Fruit fly (Drosophila melanogaster) whole organism, embryonic: Measurements from ENCODE around the gene CG15764.

ENCODE experiments used
- Adf1 ChIP-seq: fragments of 200-800 bp; sonication (Bioruptor generic); IDR thresholded peaks from 2 replicates; pipeline ENCODE4 v1.3.6; 2022; ENCODE audit warnings: missing biosample characterization, missing genetic modification characterization
- Bteb2 ChIP-seq: fragments of 200-800 bp; sonication (Bioruptor generic); optimal IDR thresholded peaks from 2 replicates; lab custom pipeline; 2016; ENCODE audit warnings: missing biosample characterization, missing genetic modification characterization
- CG10543 ChIP-seq: fragments of 200-800 bp; sonication (Bioruptor generic); optimal IDR thresholded peaks from 3 replicates; lab custom pipeline; 2017; ENCODE audit warnings: missing biosample characterization, mild to moderate bottlenecking, missing genetic modification characterization, moderate library complexity
- CG10565 ChIP-seq: fragments of 200-800 bp; sonication (Bioruptor generic); optimal IDR thresholded peaks from 3 replicates; lab custom pipeline; 2016; ENCODE audit warnings: missing biosample characterization, mild to moderate bottlenecking, missing genetic modification characterization
- CG11247 ChIP-seq: fragments of 200-800 bp; sonication (Bioruptor generic); IDR thresholded peaks from 2 replicates; pipeline ENCODE4 v1.3.6; 2022; ENCODE audit warnings: missing biosample characterization, missing genetic modification characterization
- CG12104 ChIP-seq: fragments of 200-800 bp; sonication (Bioruptor generic); optimal IDR thresholded peaks from 3 replicates; lab custom pipeline; 2016; ENCODE audit warnings: missing biosample characterization, missing genetic modification characterization
- CG15011 ChIP-seq: fragments of 200-800 bp; sonication (Bioruptor generic); optimal IDR thresholded peaks from 3 replicates; lab custom pipeline; 2018; ENCODE audit warnings: missing biosample characterization, mild to moderate bottlenecking, missing genetic modification characterization
- CG15269 ChIP-seq: fragments of 200-800 bp; sonication (Bioruptor generic); optimal IDR thresholded peaks from 2 replicates; lab custom pipeline; 2018; ENCODE audit warnings: missing biosample characterization, mild to moderate bottlenecking, missing genetic modification characterization, moderate library complexity
- CG1603 ChIP-seq: fragments of 200-800 bp; sonication (Bioruptor generic); optimal IDR thresholded peaks from 2 replicates; lab custom pipeline; 2019; ENCODE audit warnings: missing biosample characterization, mild to moderate bottlenecking, missing genetic modification characterization, moderate library complexity
- CG17328 ChIP-seq: fragments of 200-800 bp; sonication (Bioruptor generic); IDR thresholded peaks from 2 replicates; pipeline ENCODE4 v1.3.6; 2022; ENCODE audit warnings: missing biosample characterization, missing genetic modification characterization
- CG18011 ChIP-seq: fragments of 200-800 bp; sonication (Bioruptor generic); optimal IDR thresholded peaks from 2 replicates; lab custom pipeline; 2017; ENCODE audit warnings: missing biosample characterization, missing genetic modification characterization, mild to moderate bottlenecking, moderate library complexity, missing genotype
- CG18262 ChIP-seq: fragments of 200-800 bp; optimal IDR thresholded peaks from 3 replicates; lab custom pipeline; 2019; ENCODE audit warnings: missing biosample characterization, mild to moderate bottlenecking, missing genetic modification characterization, moderate library complexity
- CG33557 ChIP-seq: fragments of 200-800 bp; sonication (Bioruptor generic); optimal IDR thresholded peaks from 2 replicates; lab custom pipeline; 2019; ENCODE audit warnings: missing biosample characterization, mild to moderate bottlenecking, missing genetic modification characterization, moderate library complexity
- CG6272 ChIP-seq: fragments of 200-800 bp; sonication (Bioruptor generic); IDR thresholded peaks from 2 replicates; pipeline ENCODE4 v1.3.6; 2022; ENCODE audit warnings: missing biosample characterization, missing genetic modification characterization
- CG6689 ChIP-seq: fragments of 200-800 bp; sonication (Bioruptor generic); IDR thresholded peaks from 2 replicates; pipeline ENCODE4 v1.3.6; 2022; ENCODE audit warnings: missing biosample characterization, missing genetic modification characterization
- CG6813 ChIP-seq: fragments of 200-800 bp; sonication (Bioruptor generic); optimal IDR thresholded peaks from 2 replicates; lab custom pipeline; 2017; ENCODE audit warnings: missing biosample characterization, missing genetic modification characterization, mild to moderate bottlenecking, moderate library complexity, missing genetic modification reagents
- CG7357 ChIP-seq: fragments of 200-800 bp; sonication (Bioruptor generic); IDR thresholded peaks from 3 replicates; pipeline ENCODE4 v1.3.6; 2022; ENCODE audit warnings: missing biosample characterization, missing genetic modification characterization
- CG7372 ChIP-seq: fragments of 200-800 bp; sonication (Bioruptor generic); IDR thresholded peaks from 2 replicates; pipeline ENCODE4 v1.3.6; 2022; ENCODE audit warnings: missing biosample characterization, missing genetic modification characterization
- CTCF ChIP-seq: fragments of 200-800 bp; sonication (Bioruptor generic); optimal IDR thresholded peaks from 2 replicates; lab custom pipeline; 2017; ENCODE audit warnings: missing biosample characterization, mild to moderate bottlenecking, missing genetic modification characterization, moderate library complexity
- Dbx ChIP-seq: fragments of 200-800 bp; sonication (Bioruptor generic); IDR thresholded peaks from 3 replicates; pipeline ENCODE4 v1.3.6; 2022; ENCODE audit warnings: missing biosample characterization, missing genetic modification characterization
- Ets65A ChIP-seq: fragments of 200-800 bp; sonication (Bioruptor generic); peaks from one replicate; lab custom pipeline; 2016; ENCODE audit warnings: missing biosample characterization, missing genetic modification characterization
- HLH4C ChIP-seq: fragments of 200-800 bp; sonication (Bioruptor generic); IDR thresholded peaks from 3 replicates; pipeline ENCODE4 v1.3.6; 2022; ENCODE audit warnings: missing biosample characterization, missing genetic modification characterization; ENCODE audit not compliant: partially characterized antibody
- HmgZ ChIP-seq: fragments of 200-800 bp; sonication (Bioruptor generic); optimal IDR thresholded peaks from 2 replicates; lab custom pipeline; 2018; ENCODE audit warnings: missing biosample characterization, mild to moderate bottlenecking, missing genetic modification characterization
- MESR4 ChIP-seq: fragments of 200-800 bp; sonication (Bioruptor generic); optimal IDR thresholded peaks from 2 replicates; lab custom pipeline; 2018; ENCODE audit warnings: missing biosample characterization, mild to moderate bottlenecking, missing genetic modification characterization, moderate library complexity
- Mad ChIP-seq: fragments of 200-800 bp; sonication (Bioruptor generic); optimal IDR thresholded peaks from 2 replicates; lab custom pipeline; 2016; ENCODE audit warnings: missing biosample characterization, missing genetic modification characterization
- Pdp1 ChIP-seq, 2 experiments: fragments of 200-800 bp; sonication (Bioruptor generic); optimal IDR thresholded peaks; 3 replicates each; lab custom pipeline; 2016; ENCODE audit warnings: missing biosample characterization in 2 of 2, missing genetic modification characterization in 2 of 2, mild to moderate bottlenecking in 1 of 2, moderate library complexity in 1 of 2
- Scr ChIP-seq: fragments of 200-800 bp; sonication (Bioruptor generic); IDR thresholded peaks from 2 replicates; pipeline ENCODE4 v1.3.6; 2022; ENCODE audit warnings: missing biosample characterization, missing genetic modification characterization; ENCODE audit not compliant: partially characterized antibody
- Sry-δ ChIP-seq: fragments of 200-800 bp; sonication (Bioruptor generic); optimal IDR thresholded peaks from 2 replicates; lab custom pipeline; 2016; ENCODE audit warnings: missing biosample characterization, missing genetic modification characterization
- Tbp ChIP-seq: fragments of >200 bp; optimal IDR thresholded peaks from 2 replicates; lab custom pipeline; 2018; ENCODE audit warnings: missing biosample characterization, missing genetic modification characterization
- al ChIP-seq: fragments of 200-800 bp; sonication (Bioruptor generic); IDR thresholded peaks from 2 replicates; pipeline ENCODE4 v1.3.6; 2022; ENCODE audit warnings: missing biosample characterization, missing genetic modification characterization
- amos ChIP-seq: fragments of 200-800 bp; sonication (Bioruptor generic); IDR thresholded peaks from 2 replicates; pipeline ENCODE4 v1.3.6; 2022; ENCODE audit warnings: missing biosample characterization, missing genetic modification characterization; ENCODE audit not compliant: partially characterized antibody
- bsh ChIP-seq, 2 experiments: fragments of 200-800 bp; sonication (Bioruptor generic); optimal IDR thresholded peaks; 2 replicates each; lab custom pipeline; 2017 to 2018; ENCODE audit warnings: mild to moderate bottlenecking in 2 of 2, missing biosample characterization in 2 of 2, missing genetic modification characterization in 2 of 2, moderate library complexity in 1 of 2
- crc ChIP-seq: fragments of 200-800 bp; sonication (Bioruptor generic); optimal IDR thresholded peaks from 2 replicates; lab custom pipeline; 2016; ENCODE audit warnings: missing biosample characterization, missing genetic modification characterization
- dmrt11E ChIP-seq: fragments of 200-800 bp; sonication (Bioruptor generic); optimal IDR thresholded peaks from 3 replicates; lab custom pipeline; 2018; ENCODE audit warnings: missing biosample characterization, mild to moderate bottlenecking, missing genetic modification characterization, moderate library complexity
- dysf ChIP-seq: fragments of 200-800 bp; sonication (Bioruptor generic); IDR thresholded peaks from 3 replicates; pipeline ENCODE4 v1.3.6; 2022; ENCODE audit warnings: missing biosample characterization, missing genetic modification characterization
- fru ChIP-seq: fragments of >200 bp; optimal IDR thresholded peaks from 2 replicates; lab custom pipeline; 2017
- ftz-f1 ChIP-seq: fragments of 200-800 bp; sonication (Bioruptor generic); optimal IDR thresholded peaks from 2 replicates; lab custom pipeline; 2016; ENCODE audit warnings: missing biosample characterization, missing genetic modification characterization
- oc ChIP-seq: fragments of 200-800 bp; sonication (Bioruptor generic); optimal IDR thresholded peaks from 2 replicates; lab custom pipeline; 2018; ENCODE audit warnings: missing biosample characterization, mild to moderate bottlenecking, missing genetic modification characterization, moderate library complexity
- onecut ChIP-seq: fragments of 200-800 bp; sonication (Bioruptor generic); IDR thresholded peaks from 2 replicates; pipeline ENCODE4 v1.3.6; 2022; ENCODE audit warnings: missing biosample characterization, missing genetic modification characterization
- pnt ChIP-seq: fragments of 200-800 bp; sonication (Bioruptor generic); optimal IDR thresholded peaks from 3 replicates; lab custom pipeline; 2016; ENCODE audit warnings: missing biosample characterization, missing genetic modification characterization
- sc ChIP-seq, 3 experiments: fragments of >200 bp in 2 of 3; fragments of 200-800 bp in 1 of 3; sonication (Bioruptor generic) in 1 of 3; optimal IDR thresholded peaks; 2 replicates in 2 of 3; 3 replicates in 1 of 3; lab custom pipeline; 2017; ENCODE audit warnings: mild to moderate bottlenecking in 1 of 3, missing biosample characterization in 1 of 3, missing genetic modification characterization in 1 of 3, missing genetic modification reagents in 1 of 3
- sens ChIP-seq: fragments of 200-800 bp; sonication (Bioruptor generic); peaks from one replicate; lab custom pipeline; 2016; ENCODE audit warnings: missing biosample characterization, missing genetic modification characterization
- seq ChIP-seq: fragments of 200-800 bp; sonication (Bioruptor generic); IDR thresholded peaks from 2 replicates; pipeline ENCODE4 v1.3.6; 2022; ENCODE audit warnings: missing biosample characterization, missing genetic modification characterization
- shn ChIP-seq: fragments of 200-800 bp; sonication (Bioruptor generic); optimal IDR thresholded peaks from 3 replicates; lab custom pipeline; 2016; ENCODE audit warnings: missing biosample characterization, missing genetic modification characterization
- sim ChIP-seq: fragments of 200-800 bp; sonication (Bioruptor generic); IDR thresholded peaks from 2 replicates; pipeline ENCODE4 v1.3.6; 2022; ENCODE audit warnings: missing biosample characterization, missing genetic modification characterization
- tio ChIP-seq: fragments of 200-800 bp; sonication (Bioruptor generic); optimal IDR thresholded peaks from 2 replicates; lab custom pipeline; 2017; ENCODE audit warnings: missing biosample characterization, missing genetic modification characterization, inconsistent platforms
- trh ChIP-seq: fragments of 200-800 bp; sonication (Bioruptor generic); optimal IDR thresholded peaks from 2 replicates; lab custom pipeline; 2016; ENCODE audit warnings: missing biosample characterization, missing genetic modification characterization
- usp ChIP-seq: fragments of >200 bp; optimal IDR thresholded peaks from 2 replicates; lab custom pipeline; 2017; ENCODE audit warnings: missing biosample characterization, missing genetic modification characterization
- wek ChIP-seq: fragments of 200-800 bp; sonication (Bioruptor generic); optimal IDR thresholded peaks from 3 replicates; lab custom pipeline; 2018; ENCODE audit warnings: missing biosample characterization, mild to moderate bottlenecking, missing genetic modification characterization, moderate library complexity
- zen ChIP-seq: fragments of 200-800 bp; sonication (Bioruptor generic); optimal IDR thresholded peaks from 3 replicates; lab custom pipeline; 2018; ENCODE audit warnings: missing biosample characterization, mild to moderate bottlenecking, missing genetic modification characterization, moderate library complexity
- zfh2 ChIP-seq: fragments of 200-800 bp; sonication (Bioruptor generic); optimal IDR thresholded peaks from 2 replicates; lab custom pipeline; 2016; ENCODE audit warnings: missing biosample characterization, missing genetic modification characterization

The CG15764 gene

dm6 chrX:5907916-5908315 lies 39.0 kb downstream of the CG15764 start, which contains the start of gene CG12236 (continued):
- TF ChIP-seq Scr: 0 out of 2 replicates have a peak, but pooled peaks have one; percentile 23
- TF ChIP-seq fru (lab: Kevin White, UChicago): no peak
- peak; percentile 85 for TF ChIP-seq sens (GFP tag; lab: Kevin White, UChicago)
- peak; percentile 97 for TF ChIP-seq CTCF (GFP tag; lab: Kevin White, UChicago)
- peak; percentile 29 for TF ChIP-seq dmrt11E (tag; lab: Kevin White, UChicago)
- peak; percentile 90 for TF ChIP-seq MESR4
- peak; percentile 41 for TF ChIP-seq zfh2 (GFP tag; lab: Kevin White, UChicago)
- peak; percentile 48 for TF ChIP-seq CG10543 (GFP tag; lab: Kevin White, UChicago)
- TF ChIP-seq sim (GFP tag; lab: Robert Waterston, UW): no peak
- peak; percentile 42 for TF ChIP-seq zen
- TF ChIP-seq CG18262: peak; percentile 22
- TF ChIP-seq al (GFP tag; lab: Robert Waterston, UW): no peak
- no peak for TF ChIP-seq sc (optimal IDR thresholded peaks at IDR 0.05; lab: Kevin White, UChicago)
- no peak for TF ChIP-seq sc (GFP tag; optimal IDR thresholded peaks at IDR 0.05; lab: Kevin White, UChicago)
- TF ChIP-seq dysf (GFP tag; lab: Robert Waterston, UW): 0 out of 3 replicates have a peak, but pooled peaks have one; percentile 24
- TF ChIP-seq Pdp1 (GFP tag; optimal IDR thresholded peaks at IDR 0.05; lab: Kevin White, UChicago): peak; percentile 2 to 43
- peak; percentile 39; the same call in 1 of the 2 replicates for TF ChIP-seq CG17328 (GFP tag; lab: Robert Waterston, UW)
- TF ChIP-seq CG15269 (tag; lab: Kevin White, UChicago): no peak
- peak; percentile 88 for TF ChIP-seq CG1603
- TF ChIP-seq Mad: peak; percentile 4
- TF ChIP-seq CG7372 (GFP tag; lab: Robert Waterston, UW): no peak
- TF ChIP-seq crc (GFP tag; lab: Kevin White, UChicago): no peak
- TF ChIP-seq ftz-f1 (GFP tag; lab: Kevin White, UChicago): peak; percentile 77
- peak; percentile 71; the same call in 2 of the 3 replicates for TF ChIP-seq Dbx (GFP tag; lab: Robert Waterston, UW)
- TF ChIP-seq CG18011 (GFP tag; lab: Kevin White, UChicago): no peak
- peak; percentile 49; the same call in 1 of the 2 replicates for TF ChIP-seq CG11247
- no peak for TF ChIP-seq CG33557
- TF ChIP-seq HmgZ (tag; lab: Kevin White, UChicago): peak; percentile 85
- TF ChIP-seq trh (GFP tag; lab: Kevin White, UChicago): no peak
- TF ChIP-seq CG6813: peak; percentile 14
- TF ChIP-seq CG12104 (GFP tag; lab: Kevin White, UChicago): no peak
- TF ChIP-seq wek (GFP tag; lab: Kevin White, UChicago): no peak
- no peak for TF ChIP-seq tio
- no peak for TF ChIP-seq CG7357 (GFP tag; lab: Robert Waterston, UW)
- TF ChIP-seq Bteb2 (GFP tag; lab: Kevin White, UChicago): no peak
- TF ChIP-seq Adf1 (GFP tag; lab: Robert Waterston, UW): peak; percentile 42; the same call in 1 of the 2 replicates
- TF ChIP-seq CG6272 (GFP tag; lab: Robert Waterston, UW): no peak
- no peak for TF ChIP-seq shn (GFP tag; lab: Kevin White, UChicago)
- no peak for TF ChIP-seq seq (GFP tag; lab: Robert Waterston, UW)
- TF ChIP-seq pnt (GFP tag; lab: Kevin White, UChicago): no peak
- TF ChIP-seq CG10565 (GFP tag; lab: Kevin White, UChicago): no peak
- peak; percentile 69 for TF ChIP-seq Sry-δ (GFP tag; lab: Kevin White, UChicago)
- peak in 1 of 2 experiments; percentile 12 for TF ChIP-seq bsh (GFP tag; optimal IDR thresholded peaks at IDR 0.05; lab: Kevin White, UChicago)
- peak; percentile 52 for TF ChIP-seq amos (GFP tag; lab: Robert Waterston, UW)
- peak; percentile 95 for TF ChIP-seq Ets65A (GFP tag; lab: Kevin White, UChicago)
- TF ChIP-seq CG15011 (GFP tag; lab: Kevin White, UChicago): no peak
- TF ChIP-seq Tbp (GFP tag; lab: Kevin White, UChicago): no peak
- TF ChIP-seq usp (GFP tag; lab: Kevin White, UChicago): no peak
- 0 out of 2 replicates have a peak, but pooled peaks have one; percentile 30 for TF ChIP-seq onecut (GFP tag; lab: Robert Waterston, UW)
- peak; percentile 30; the same call in 1 of the 2 replicates for TF ChIP-seq CG6689
- no peak for TF ChIP-seq HLH4C (GFP tag; lab: Robert Waterston, UW)
- TF ChIP-seq oc (tag; lab: Kevin White, UChicago): no peak
